Worm (Caenorhabditis elegans): ENCODE results near the gene try-10.

try-10 gene

DNA sequence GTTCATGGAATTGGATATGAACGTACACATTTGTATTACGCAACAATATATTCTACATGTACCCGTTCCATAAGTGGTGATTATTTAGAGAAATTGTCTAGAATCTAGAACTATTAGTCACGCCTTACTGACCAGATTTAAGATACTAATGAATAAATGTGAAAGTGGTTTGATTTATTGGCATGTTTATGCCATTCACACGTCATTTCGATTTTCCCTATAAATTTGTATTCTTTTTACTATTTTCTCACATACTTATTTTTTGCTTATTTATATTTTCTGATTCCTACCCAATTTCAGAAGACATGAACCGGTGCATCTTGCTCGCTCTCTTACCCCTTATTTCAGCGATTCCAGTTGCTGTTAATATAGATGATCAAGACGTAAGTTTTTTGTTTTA lies 24.8 kb downstream of the try-10 start, which contains the start of gene F15B9.8:
Gene F15B9.8 (plus strand): TSS at position 301 of the 400 bp plus-strand sequence.
- TF ChIP-seq skn-1 (tag; optimal IDR thresholded peaks at IDR 0.05) (no peak), nhr-237 (tag; optimal IDR thresholded peaks at IDR 0.05) (no peak), zag-1 (tag; optimal IDR thresholded peaks at IDR 0.05) (no peak), nhr-28 (tag; optimal IDR thresholded peaks at IDR 0.05) (no peak), egl-5 (tag; optimal IDR thresholded peaks at IDR 0.05) (no peak), lsy-12 (tag; optimal IDR thresholded peaks at IDR 0.05) (no peak), aly-2 (tag; optimal IDR thresholded peaks at IDR 0.05) (no peak), nhr-77 (tag; optimal IDR thresholded peaks at IDR 0.05) (no peak), fos-1 (tag; optimal IDR thresholded peaks at IDR 0.05) (no peak), ztf-4 (tag; optimal IDR thresholded peaks at IDR 0.05) (no peak), ama-1 (optimal IDR thresholded peaks at IDR 0.05) (no peak), ceh-82 (tag; optimal IDR thresholded peaks at IDR 0.05) (no peak), ztf-11 (tag; optimal IDR thresholded peaks at IDR 0.05) (no peak), mml-1 (tag; optimal IDR thresholded peaks at IDR 0.05) (no peak), ceh-16 (tag; optimal IDR thresholded peaks at IDR 0.05) (no peak), pha-4 (tag; optimal IDR thresholded peaks at IDR 0.05) (no peak)

ce11 chrV:12987061-12987460 lies 26.0 kb downstream of the try-10 start, which contains the start of gene shw-3:
Gene shw-3, minus strand, starts transcription at chrV:12987161.
- TF ChIP-seq pqm-1 (tag; optimal IDR thresholded peaks at IDR 0.05) (no peak), nhr-67 (tag; optimal IDR thresholded peaks at IDR 0.05) (no peak), egl-27 (tag; optimal IDR thresholded peaks at IDR 0.05) (no peak), elt-3 (tag; optimal IDR thresholded peaks at IDR 0.05) (no peak), elt-2 (tag; optimal IDR thresholded peaks at IDR 0.05) (no peak), pha-4 (tag; optimal IDR thresholded peaks at IDR 0.05) (no peak), nhr-237 (tag; optimal IDR thresholded peaks at IDR 0.05) (no peak), nhr-43 (tag; optimal IDR thresholded peaks at IDR 0.05; ENCODE audit: poor library complexity, severe bottlenecking) (no peak), skn-1 (tag; optimal IDR thresholded peaks at IDR 0.05) (no peak), ama-1 (optimal IDR thresholded peaks at IDR 0.05) (no peak), elt-1 (tag; optimal IDR thresholded peaks at IDR 0.05) (no peak), nhr-76 (tag; optimal IDR thresholded peaks at IDR 0.05) (no peak), fkh-10 (GFP tag; optimal IDR thresholded peaks at IDR 0.05) (no peak), fkh-2 (tag; optimal IDR thresholded peaks at IDR 0.05) (no peak), nhr-12 (tag; optimal IDR thresholded peaks at IDR 0.05) (no peak), ceh-16 (tag; optimal IDR thresholded peaks at IDR 0.05) (no peak)

DNA sequence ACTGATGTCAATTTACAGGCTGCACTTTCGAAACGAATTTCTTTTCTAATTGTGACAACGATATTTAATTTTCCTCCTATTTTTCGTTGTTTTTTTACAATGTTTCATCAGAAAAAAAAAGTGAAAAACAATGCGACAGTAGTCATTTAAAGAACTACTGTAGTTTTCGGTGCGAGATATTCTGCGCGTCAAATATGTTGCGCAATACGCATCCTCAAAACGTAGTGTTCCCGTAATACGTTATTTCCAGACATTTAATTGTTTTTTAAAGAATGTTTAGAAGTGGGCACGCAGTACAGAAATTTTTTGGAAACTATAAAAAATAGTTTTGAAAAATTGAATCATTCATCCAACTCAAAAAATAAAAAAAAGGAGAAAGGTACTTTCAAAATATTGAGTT lies 39.0 kb downstream of the try-10 start:
- TF ChIP-seq R02D3.7 (tag; optimal IDR thresholded peaks at IDR 0.05) (no peak), mml-1 (tag; optimal IDR thresholded peaks at IDR 0.05) (no peak), nhr-28 (tag; optimal IDR thresholded peaks at IDR 0.05) (no peak), nhr-25 (tag; optimal IDR thresholded peaks at IDR 0.05) (no peak), egl-5 (tag; optimal IDR thresholded peaks at IDR 0.05) (no peak), elt-3 (tag; optimal IDR thresholded peaks at IDR 0.05) (no peak), unc-62 (GFP tag; optimal IDR thresholded peaks at IDR 0.05) (no peak), fkh-10 (GFP tag; optimal IDR thresholded peaks at IDR 0.05) (no peak), lin-39 (tag; optimal IDR thresholded peaks at IDR 0.05) (no peak), aly-2 (tag; optimal IDR thresholded peaks at IDR 0.05) (no peak), sea-2 (GFP tag; optimal IDR thresholded peaks at IDR 0.05) (no peak), ceh-16 (tag; optimal IDR thresholded peaks at IDR 0.05) (no peak), nhr-12 (tag; optimal IDR thresholded peaks at IDR 0.05) (no peak), egl-27 (tag; optimal IDR thresholded peaks at IDR 0.05) (no peak), mdl-1 (tag; optimal IDR thresholded peaks at IDR 0.05) (no peak), snpc-4 (tag; optimal IDR thresholded peaks at IDR 0.05) (no peak), tbx-2 (tag; optimal IDR thresholded peaks at IDR 0.05) (no peak), fos-1 (tag; optimal IDR thresholded peaks at IDR 0.05) (no peak), nhr-67 (tag; optimal IDR thresholded peaks at IDR 0.05) (no peak), ama-1 (optimal IDR thresholded peaks at IDR 0.05) (no peak)

ce11 chrV:12970575-12971160 lies 42.4 kb downstream of the try-10 start, which contains the start of gene pnn-1:
Gene pnn-1, plus strand, starts transcription at chrV:12971110.
- peak; percentile 45 for TF ChIP-seq nfya-1 (tag; optimal IDR thresholded peaks at IDR 0.05; ENCODE audit: insufficient read depth)
- no peak for TF ChIP-seq unc-39 (tag; optimal IDR thresholded peaks at IDR 0.05)
- TF ChIP-seq pha-4 (tag; optimal IDR thresholded peaks at IDR 0.05), result peak; percentile 59
- TF ChIP-seq lsy-12 (tag; optimal IDR thresholded peaks at IDR 0.05), result no peak
- peak; percentile 48 for TF ChIP-seq hmg-11 (tag; optimal IDR thresholded peaks at IDR 0.05)
- no peak for TF ChIP-seq nhr-76 (tag; optimal IDR thresholded peaks at IDR 0.05)
- no peak for TF ChIP-seq nhr-25 (tag; optimal IDR thresholded peaks at IDR 0.05)
- TF ChIP-seq lin-15B (tag; optimal IDR thresholded peaks at IDR 0.05), result peak; percentile 35
- TF ChIP-seq nhr-23 (tag; optimal IDR thresholded peaks at IDR 0.05), result no peak
- TF ChIP-seq unc-62 (GFP tag; optimal IDR thresholded peaks at IDR 0.05), result no peak
- no peak for TF ChIP-seq tbx-2 (tag; optimal IDR thresholded peaks at IDR 0.05)
